Fruit fly (Drosophila melanogaster): ENCODE data around the gene MFS10.
A peak's percentile ranks its signal among the peaks of the same experiment; 100 is the strongest.

- no peak for TF ChIP-seq bab1 (GFP tag; optimal IDR thresholded peaks at IDR 0.05)
- no peak for TF ChIP-seq tj (GFP tag; optimal IDR thresholded peaks at IDR 0.05)
- TF ChIP-seq Clk (GFP tag; optimal IDR thresholded peaks at IDR 0.05): no peak
- no peak for TF ChIP-seq CG33017 (tag; optimal IDR thresholded peaks at IDR 0.05)
- no peak for TF ChIP-seq CG7101 (tag; optimal IDR thresholded peaks at IDR 0.05)
- no peak for TF ChIP-seq kay (GFP tag; ENCODE audit: borderline replicate concordance)
- TF ChIP-seq CG14711 (tag; optimal IDR thresholded peaks at IDR 0.05): no peak
- no peak for TF ChIP-seq Hr96 (GFP tag; optimal IDR thresholded peaks at IDR 0.05)
- peak; percentile 10 for TF ChIP-seq ovo (GFP tag; optimal IDR thresholded peaks at IDR 0.05)
- no peak for TF ChIP-seq CG11617 (GFP tag; optimal IDR thresholded peaks at IDR 0.05)
- TF ChIP-seq CG12768 (GFP tag; optimal IDR thresholded peaks at IDR 0.05): no peak
- TF ChIP-seq CG7045 (GFP tag; optimal IDR thresholded peaks at IDR 0.05): no peak
- no peak for TF ChIP-seq CG1620 (GFP tag; optimal IDR thresholded peaks at IDR 0.05)
- TF ChIP-seq pad (GFP tag; optimal IDR thresholded peaks at IDR 0.05): no peak
Observed at dm6 chrX:13088025-13088805, 40.6 kb upstream of the MFS10 start.

All from whole organism, adult.